Fruit fly (Drosophila melanogaster) whole organism, larva: ENCODE results near the gene CG3386.

Source experiments
- noc ChIP-seq: fragments of 200-800 bp; sonication (Bioruptor generic); optimal IDR thresholded peaks from 3 replicates; lab custom pipeline; 2019; ENCODE audit warnings: missing biosample characterization, mild to moderate bottlenecking, missing genetic modification characterization, moderate library complexity

CG3386 gene

DNA sequence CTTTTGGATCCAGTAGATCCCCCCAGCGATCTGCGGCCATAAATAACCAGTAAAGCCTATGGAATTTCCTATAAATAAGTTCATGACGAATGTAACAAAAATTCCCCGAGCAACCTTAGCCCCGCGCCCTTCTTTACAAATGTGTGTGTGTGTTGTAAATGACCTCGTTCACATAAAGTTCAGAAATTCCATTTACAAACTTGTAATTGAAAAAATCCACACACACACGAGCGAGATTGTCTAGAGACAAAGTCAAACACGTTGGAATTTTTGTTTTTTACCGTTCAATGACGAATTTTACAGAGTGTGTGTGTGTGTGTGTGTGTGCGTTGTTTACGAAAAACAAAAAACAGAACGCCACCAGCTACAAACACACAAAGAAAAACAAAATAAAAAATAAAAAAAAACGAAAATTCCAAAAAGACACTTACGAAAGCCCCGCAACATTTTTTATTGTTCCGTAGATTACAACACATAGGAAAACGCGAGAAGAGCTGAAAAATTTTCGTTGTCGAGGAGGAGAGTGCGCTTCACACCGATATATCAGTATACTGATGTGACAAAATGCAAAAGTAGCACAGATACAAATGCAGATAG is 43.4 kb downstream of the CG3386 start:
- no peak for TF ChIP-seq noc

DNA sequence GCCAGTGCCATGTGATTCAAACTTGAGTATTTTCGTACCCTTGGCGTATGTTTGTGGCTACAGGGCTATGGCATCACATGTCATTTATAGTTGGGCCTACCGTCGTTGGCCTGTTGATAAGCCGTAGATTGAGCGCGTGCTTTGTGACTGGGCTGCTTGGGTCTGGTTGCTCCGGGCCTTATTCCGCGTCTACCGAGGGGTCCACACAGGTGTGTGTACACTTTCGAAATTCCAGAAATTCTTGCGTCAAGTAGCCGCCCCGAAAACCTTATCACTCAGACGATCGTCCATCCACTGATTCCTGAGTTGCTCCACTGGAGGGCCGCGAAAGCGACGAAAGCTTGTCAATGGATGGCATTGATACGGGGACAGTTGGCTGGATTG is 44.2 kb downstream of the CG3386 start:
- no peak for TF ChIP-seq noc

DNA sequence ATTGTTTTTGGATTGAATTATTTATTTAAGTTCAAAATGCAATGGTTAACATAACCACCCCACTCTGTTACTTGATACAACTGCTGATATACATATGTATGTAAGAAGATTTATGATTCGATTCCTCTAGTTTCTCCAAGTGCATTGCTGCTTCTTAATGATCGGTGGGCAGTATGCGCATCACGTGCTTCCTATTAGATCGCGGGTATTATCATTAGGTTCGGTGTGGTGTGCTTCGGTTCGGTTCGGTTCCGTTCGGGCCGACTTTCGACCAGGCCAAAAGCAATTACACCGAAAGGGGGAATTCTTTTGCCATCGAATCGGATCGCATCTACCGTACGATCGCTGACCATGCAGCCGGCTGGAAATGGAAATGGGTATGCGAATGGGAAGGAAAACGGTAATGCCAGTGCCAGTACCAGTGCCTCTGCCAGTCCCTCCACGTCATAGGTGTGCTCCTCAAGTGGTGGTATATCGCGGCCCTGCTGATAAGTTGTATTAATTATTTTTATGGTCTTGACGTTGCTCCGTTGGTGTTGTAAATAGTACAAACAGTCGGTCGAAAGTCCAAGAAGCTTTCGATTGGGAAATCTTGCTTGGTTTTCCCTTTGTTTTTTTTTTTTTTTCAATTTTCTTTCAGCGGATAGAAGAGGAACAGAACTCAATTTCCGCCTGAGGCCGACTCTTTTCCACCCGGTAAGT is 44.8 kb downstream of the CG3386 start:
- TF ChIP-seq noc: no peak

DNA sequence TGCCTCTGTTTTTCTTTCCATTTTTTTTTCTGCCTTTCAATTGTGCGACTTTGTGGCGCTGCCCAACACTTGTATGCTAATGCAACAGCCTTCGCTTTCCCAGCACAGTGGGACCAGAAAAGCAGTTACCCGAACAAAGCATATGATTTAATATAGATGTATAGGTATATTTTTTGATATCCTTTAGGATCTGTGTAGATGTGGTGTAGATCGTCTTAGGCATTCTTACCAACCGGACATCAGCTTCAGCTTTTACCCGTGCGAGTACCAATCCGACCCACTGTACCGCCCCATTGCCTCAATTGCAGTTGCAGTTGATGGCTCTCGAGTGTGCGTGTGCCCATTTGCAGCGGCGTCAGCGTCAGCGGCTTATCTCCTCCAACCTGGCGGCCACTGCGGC is 45.8 kb downstream of the CG3386 start:
- TF ChIP-seq noc: no peak

DNA sequence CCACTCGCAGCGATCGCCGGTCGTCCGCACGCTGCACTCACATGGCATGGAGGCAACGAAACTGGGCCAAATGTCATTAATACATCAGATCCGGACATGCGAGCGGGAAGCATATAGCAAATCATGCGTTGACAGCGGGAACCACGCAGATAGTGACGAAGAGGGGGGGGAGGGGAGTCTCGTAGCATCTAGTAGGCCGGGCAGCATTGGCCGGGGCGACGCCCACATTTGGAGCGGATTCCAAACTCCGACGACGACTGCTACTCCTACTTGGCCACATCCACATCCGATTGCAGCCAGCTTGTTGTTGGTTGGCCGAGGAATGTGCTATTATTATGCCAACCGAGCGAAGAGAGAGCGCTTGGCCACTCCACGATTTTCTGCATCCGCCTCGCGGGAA is 46.7 kb downstream of the CG3386 start:
- no peak for TF ChIP-seq noc

DNA sequence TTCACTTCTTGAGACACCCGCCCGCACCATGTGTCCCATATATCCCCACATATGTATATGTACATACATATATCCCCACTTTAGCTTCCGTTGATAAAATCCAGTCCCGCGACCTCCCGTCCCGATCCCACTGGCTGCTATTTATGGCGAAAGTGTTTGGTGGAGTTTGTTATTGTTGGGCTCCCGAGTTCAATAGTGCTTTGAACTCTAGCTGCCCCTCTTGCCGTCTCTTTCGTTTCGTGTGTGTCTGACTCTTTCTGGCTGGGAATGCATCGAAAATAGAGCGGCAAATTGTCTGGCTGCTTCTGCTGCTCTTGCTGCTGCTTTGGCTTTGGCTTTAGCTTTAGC is 47.3 kb downstream of the CG3386 start:
- TF ChIP-seq noc: no peak

DNA sequence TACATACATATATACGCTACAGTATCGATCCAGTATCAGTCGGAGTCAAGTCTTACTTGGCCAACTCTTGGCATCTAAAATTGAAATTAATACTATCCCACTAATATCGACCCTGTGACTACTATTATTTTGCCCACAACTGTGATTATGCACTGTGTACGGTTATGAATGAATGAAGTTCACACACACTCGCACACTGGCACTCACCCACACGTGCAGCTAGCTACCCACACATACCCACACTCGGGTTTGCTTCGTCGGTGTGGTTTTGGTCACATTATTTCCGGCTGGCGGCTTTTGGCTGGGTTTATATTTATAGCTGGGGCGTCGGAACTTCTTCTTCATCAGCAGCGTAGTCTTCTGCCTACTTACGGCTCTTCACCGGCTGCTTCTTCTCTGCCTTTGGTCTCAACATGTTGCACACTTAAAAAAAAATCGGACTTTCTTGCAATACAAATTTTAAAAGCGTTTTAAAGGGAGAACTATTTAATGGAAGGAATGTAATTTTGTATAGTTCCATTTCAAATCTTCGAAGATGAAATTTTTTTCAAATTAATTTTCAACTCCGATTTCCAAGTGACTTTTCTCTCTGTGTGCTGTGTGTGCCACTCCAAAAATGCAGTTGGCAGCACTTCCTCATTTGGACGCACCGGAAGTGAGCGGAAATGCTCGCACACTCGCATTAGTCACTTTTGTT is 47.8 kb downstream of the CG3386 start:
- peak; percentile 30 for TF ChIP-seq noc

DNA sequence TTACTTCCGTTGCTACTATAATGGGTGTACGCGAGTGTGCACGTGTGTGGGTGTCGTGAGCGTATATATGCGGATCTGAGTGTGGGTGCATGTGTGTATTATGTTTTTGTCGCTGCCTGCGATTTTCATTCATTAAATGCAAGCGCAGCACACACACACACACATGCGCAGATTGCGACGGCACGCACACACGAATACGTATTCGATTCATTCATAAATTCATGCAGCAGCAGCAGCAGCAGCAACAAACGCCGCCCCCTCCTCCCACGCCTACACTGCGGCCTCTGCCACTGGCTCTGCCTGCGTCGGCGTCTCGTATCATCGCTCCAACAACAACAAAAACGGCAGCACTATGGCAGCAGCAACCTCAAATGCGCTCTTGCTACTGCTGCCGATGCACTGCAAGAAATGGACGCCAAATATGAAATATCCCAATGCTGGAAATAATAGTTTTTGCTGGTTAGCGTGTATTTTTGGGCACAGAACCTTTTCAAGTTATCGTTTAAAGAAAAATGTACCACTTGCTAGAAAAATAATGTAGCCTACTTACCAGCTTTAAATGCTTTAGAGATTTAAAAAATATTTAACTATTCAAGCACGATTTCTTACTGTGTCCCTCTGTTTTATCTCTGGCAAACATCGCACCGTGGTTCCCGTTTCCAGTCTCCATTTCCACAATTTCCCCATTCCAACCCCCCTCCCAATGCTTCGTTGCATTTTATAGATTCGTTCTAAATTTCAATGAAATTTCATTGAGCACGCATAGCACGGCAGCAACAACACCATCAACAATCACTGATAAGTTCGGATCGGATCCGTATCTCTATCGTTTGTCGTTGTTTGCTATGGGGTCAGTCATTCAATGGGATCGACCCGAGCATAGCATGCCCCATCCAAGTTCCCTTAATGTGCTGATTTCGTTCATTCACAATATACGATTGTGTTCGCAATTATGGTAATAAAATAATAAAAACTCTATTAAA is 48.7 kb downstream of the CG3386 start:
- TF ChIP-seq noc: no peak

DNA sequence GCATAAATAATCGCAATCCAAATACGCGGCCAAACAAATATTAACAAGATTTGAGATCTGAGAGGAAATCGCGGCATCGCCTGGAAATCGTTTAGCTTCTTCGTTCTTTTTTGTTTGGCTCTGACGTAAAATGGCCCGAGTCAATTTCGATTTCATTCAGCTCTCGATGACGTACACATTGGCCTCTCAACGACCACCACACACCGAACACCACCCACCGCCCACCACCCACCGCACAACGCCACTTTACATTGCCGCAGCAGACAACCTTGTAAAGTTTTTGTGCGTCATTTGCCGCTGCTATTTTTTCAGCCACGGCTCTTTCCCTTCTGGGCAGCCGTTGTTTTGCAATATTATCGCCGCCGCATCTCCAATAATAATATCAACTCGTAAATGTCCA is 50.2 kb downstream of the CG3386 start:
- no peak for TF ChIP-seq noc

DNA sequence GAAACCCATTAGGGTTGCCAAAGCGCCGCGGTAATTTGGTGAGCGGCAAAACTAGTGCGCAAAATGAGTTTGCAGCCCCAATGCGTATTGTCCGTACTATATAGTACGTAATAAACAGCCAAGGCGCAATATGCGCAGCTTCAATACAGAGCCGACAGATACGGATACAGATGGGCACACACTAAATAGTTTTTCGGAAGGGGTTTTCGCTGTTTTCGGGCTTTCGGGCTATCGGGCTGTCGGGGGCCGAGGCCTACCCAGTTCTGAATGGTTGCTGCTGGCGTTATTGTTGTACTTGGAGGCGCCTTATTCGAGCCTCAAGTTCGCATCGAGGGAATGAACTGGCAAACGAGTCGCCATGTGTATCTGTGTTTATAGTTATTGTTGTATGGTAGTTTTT is 51.6 kb downstream of the CG3386 start:
- no peak for TF ChIP-seq noc
